In the genomic region with DNA sequence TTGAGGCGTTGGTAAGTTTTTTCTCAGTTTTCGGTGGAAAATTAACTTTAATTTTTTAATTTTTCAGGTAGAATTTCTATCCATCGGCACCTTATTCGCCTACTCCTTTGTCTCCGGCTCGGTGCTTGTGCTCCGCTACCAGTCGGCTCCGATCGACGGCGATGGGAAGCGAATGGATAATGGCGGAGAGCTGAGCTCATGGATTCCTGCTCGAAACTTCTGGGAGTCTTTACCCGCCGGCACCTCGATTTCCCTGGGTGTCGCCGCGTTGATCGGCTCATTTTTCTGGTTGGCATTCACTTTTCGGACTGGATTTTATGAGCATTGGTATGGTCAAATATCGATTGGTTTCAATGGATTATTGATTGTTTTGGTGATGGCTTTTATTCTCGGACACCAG, we compare ENCODE assay signal across 3 worm cellular contexts.
A peak's percentile ranks its signal among the peaks of the same experiment; 100 is the strongest.
TF ChIP-seq lines count a peak whose summit lies in the region.

No protein-coding gene starts in this region.

TF ChIP-seq in whole organism, L4 larva, 104 proteins besides CTCF, POLR2A, EP300 and RAD21:
- TF ChIP-seq ceh-28 (tag; optimal IDR thresholded peaks at IDR 0.05; lab: Kevin White, UChicago) (peak; percentile 55), set-16 (GFP tag; IDR thresholded peaks at IDR 0.05; lab: Robert Waterston, UW) (peak; percentile 75), lim-7 (GFP tag; IDR thresholded peaks at IDR 0.05; lab: Robert Waterston, UW) (no peak)
TF ChIP-seq in whole organism, L4 larva: peak in this region for 2.

TF ChIP-seq in whole organism, midembryonic, 9 proteins besides CTCF, POLR2A, EP300 and RAD21:
- TF ChIP-seq ref-1 (GFP tag; conservative IDR thresholded peaks at IDR 0.05; lab: Robert Waterston, UW) (no peak), T22C8.4 (GFP tag; IDR thresholded peaks at IDR 0.05; lab: Robert Waterston, UW) (0 out of 2 replicates have a peak, but pooled peaks have one; percentile 30)

TF ChIP-seq in whole organism, young adult, 124 proteins besides CTCF, POLR2A, EP300 and RAD21:
- TF ChIP-seq T07F8.4 (tag; optimal IDR thresholded peaks at IDR 0.05; lab: Kevin White, UChicago) (no peak), zfh-2 (GFP tag; conservative IDR thresholded peaks at IDR 0.05; lab: Robert Waterston, UW) (peak; percentile 68)
